Worm (Caenorhabditis elegans) whole organism, L2 larva: Measurements from ENCODE around the gene hpo-10.

ENCODE experiments used
- ama-1 ChIP-seq: fragments of 150-350 bp; optimal IDR thresholded peaks from 2 replicates; lab custom pipeline; 2018; ENCODE audit warnings: inconsistent platforms
- ceh-82 ChIP-seq: fragments of 150-350 bp; optimal IDR thresholded peaks from 2 replicates; lab custom pipeline; 2014; ENCODE audit warnings: missing biosample characterization, missing genetic modification characterization
- egl-27 ChIP-seq: sonication (generic microtip); optimal IDR thresholded peaks from 3 replicates; lab custom pipeline; 2017; ENCODE audit warnings: missing biosample characterization, missing genetic modification reagents, missing genetic modification characterization
- nhr-10 ChIP-seq: sonication (generic microtip); optimal IDR thresholded peaks from 2 replicates; lab custom pipeline; 2017; ENCODE audit warnings: missing biosample characterization, missing genetic modification characterization
- nhr-12 ChIP-seq: fragments of 150-350 bp; optimal IDR thresholded peaks from 2 replicates; lab custom pipeline; 2014; ENCODE audit warnings: missing biosample characterization, missing genetic modification characterization
- nhr-237 ChIP-seq: fragments of 150-350 bp; optimal IDR thresholded peaks from 2 replicates; lab custom pipeline; 2014; ENCODE audit warnings: missing biosample characterization, missing genetic modification characterization
- snpc-4 ChIP-seq: fragments of 150-350 bp; optimal IDR thresholded peaks from 2 replicates; lab custom pipeline; 2014; ENCODE audit warnings: missing biosample characterization, missing genetic modification characterization
- ztf-11 ChIP-seq: sonication (generic microtip); optimal IDR thresholded peaks from 2 replicates; lab custom pipeline; 2017; ENCODE audit warnings: missing biosample characterization, missing genetic modification characterization
- ztf-4 ChIP-seq: fragments of 150-350 bp; optimal IDR thresholded peaks from 2 replicates; lab custom pipeline; 2014; ENCODE audit warnings: missing biosample characterization, missing genetic modification characterization

DNA sequence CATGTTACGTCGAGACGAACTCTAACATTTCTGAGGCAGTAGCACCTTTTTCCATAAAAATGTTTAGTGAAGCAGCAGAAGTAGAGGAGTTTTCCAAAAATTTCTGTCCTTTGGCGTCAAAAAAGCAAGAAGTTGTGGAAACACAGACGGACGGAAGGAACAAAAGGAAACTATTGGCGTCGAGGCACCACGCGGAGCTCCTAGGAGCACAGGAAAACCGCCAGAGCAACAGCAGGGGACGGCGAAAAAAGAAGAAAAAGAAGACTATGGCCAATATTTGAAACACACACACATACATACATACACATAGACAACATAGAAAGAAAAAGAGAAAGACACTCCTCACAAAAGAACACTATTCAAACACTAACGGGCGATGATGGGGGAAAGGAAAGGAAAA lies 36.4 kb upstream of the hpo-10 start:
- TF ChIP-seq snpc-4 (tag; lab: Kevin White, UChicago) (no peak), ztf-4 (no peak), nhr-10 (tag; lab: Kevin White, UChicago) (no peak), nhr-237 (no peak), ztf-11 (tag; lab: Kevin White, UChicago) (no peak), ceh-82 (tag; lab: Kevin White, UChicago) (no peak), nhr-12 (tag; lab: Kevin White, UChicago) (no peak), egl-27 (no peak), ama-1 (no peak)
